Worm (Caenorhabditis elegans) whole organism, L4 larva: ENCODE results near the gene mlt-9.

Experiments
- ceh-82 ChIP-seq: sonication (generic microtip); optimal IDR thresholded peaks from 2 replicates; lab custom pipeline; 2017; ENCODE audit warnings: missing biosample characterization, missing genetic modification characterization
- ces-1 ChIP-seq: fragments of 150-350 bp; sonication (generic microtip); optimal IDR thresholded peaks from 4 replicates; lab custom pipeline; 2014; ENCODE audit warnings: missing biosample characterization, missing genetic modification reagents, missing genetic modification characterization
- mxl-3 ChIP-seq: fragments of 200-800 bp; sonication (Bioruptor generic); optimal IDR thresholded peaks from 2 replicates; lab custom pipeline; 2018; ENCODE audit warnings: mild to moderate bottlenecking, missing genetic modification characterization, missing compliant biosample characterization
- nhr-11 ChIP-seq: fragments of 150-350 bp; optimal IDR thresholded peaks from 2 replicates; lab custom pipeline; 2014; ENCODE audit warnings: missing biosample characterization, missing genetic modification characterization

DNA sequence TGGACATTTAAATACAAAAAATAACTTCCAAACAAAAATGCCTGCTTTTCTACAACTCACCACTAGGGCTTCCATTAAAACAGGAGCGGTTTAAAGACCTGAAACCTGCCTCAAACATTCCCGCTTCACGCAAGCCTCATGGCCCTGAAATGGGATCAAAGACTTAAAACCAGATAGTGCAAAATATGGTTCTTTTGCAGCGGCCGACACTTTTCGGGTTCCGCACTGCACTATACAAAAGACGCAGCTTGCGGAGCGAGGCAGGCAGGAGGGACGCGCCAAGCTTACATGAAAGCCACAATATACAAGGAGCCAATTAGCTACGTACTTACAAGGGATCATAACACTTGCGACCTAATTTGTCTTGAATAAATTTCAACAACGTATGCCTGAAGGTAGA is 34.1 kb downstream of the mlt-9 start:
- TF ChIP-seq ceh-82 (tag; lab: Kevin White, UChicago), result no peak
- no peak for TF ChIP-seq mxl-3 (GFP tag; lab: Kevin White, UChicago)
- TF ChIP-seq ces-1 (GFP tag; lab: Kevin White, UChicago), result no peak
- no peak for TF ChIP-seq nhr-11 (tag; lab: Kevin White, UChicago)
